Fruit fly (Drosophila melanogaster): ENCODE data around the gene Zir.

DNA sequence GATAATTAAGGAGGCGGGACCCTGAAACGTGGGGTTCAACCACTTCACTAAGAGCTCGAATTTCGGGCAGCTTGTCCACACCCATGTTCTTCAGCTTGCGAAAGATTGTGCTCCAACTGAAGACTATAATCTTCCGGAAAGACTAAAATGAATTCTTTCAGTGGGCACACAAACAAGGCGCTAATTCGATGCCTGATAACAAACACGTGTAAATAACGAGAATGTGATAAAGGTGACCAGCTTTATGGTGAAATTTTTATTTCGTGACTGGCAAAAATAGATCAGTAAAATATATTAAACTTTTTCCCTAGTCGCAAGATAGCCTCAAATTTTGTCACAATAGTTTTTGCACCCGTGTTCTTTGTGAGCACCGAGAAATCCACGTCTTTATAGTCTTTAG lies 46.3 kb downstream of the Zir start, which contains the start of the genes CG31975 and ovm:
- TF ChIP-seq CG8478 (optimal IDR thresholded peaks at IDR 0.05) (no peak), CTCF (optimal IDR thresholded peaks at IDR 0.05) (no peak)
